Worm (Caenorhabditis elegans): ENCODE measurements around the gene tmem-138.

ce11 chrII:8131413-8131966 is 25.6 kb upstream of the tmem-138 start:
- TF ChIP-seq lin-39 (tag; optimal IDR thresholded peaks at IDR 0.05): no peak
- no peak for TF ChIP-seq nhr-21 (tag; optimal IDR thresholded peaks at IDR 0.05)
